Fruit fly (Drosophila melanogaster): Measurements from ENCODE around the gene MED19.

DNA sequence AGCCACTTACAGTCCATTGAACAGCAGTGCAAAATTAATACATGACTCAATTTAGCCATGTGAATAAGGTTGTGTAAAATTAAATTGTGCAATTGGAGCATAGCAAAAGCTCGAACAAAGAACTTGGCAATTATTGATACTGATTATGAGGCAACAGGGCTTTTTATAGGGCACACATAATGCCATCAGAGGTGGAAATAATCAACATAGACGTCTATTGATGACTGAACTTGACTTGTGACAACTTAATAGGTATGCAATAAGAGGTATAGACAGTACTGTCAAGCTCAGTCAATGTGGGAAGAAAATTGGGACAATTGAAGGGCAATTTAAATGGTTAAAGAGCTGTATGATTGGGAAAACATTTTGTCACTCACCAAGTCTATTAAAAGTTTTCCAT is 26.2 kb downstream of the MED19 start, which contains the start of gene Ir75b:
- TF ChIP-seq pan (optimal IDR thresholded peaks at IDR 0.05) (no peak), psq (optimal IDR thresholded peaks at IDR 0.05) (no peak), usp (GFP tag; optimal IDR thresholded peaks at IDR 0.05) (no peak)

Data from whole organism.